Worm (Caenorhabditis elegans) whole organism, late embryonic: Measurements from ENCODE around the gene D2096.11.

Experiments
- ama-1 ChIP-seq: fragments of 150-350 bp; optimal IDR thresholded peaks from 2 replicates; lab custom pipeline; 2014
- pha-4 ChIP-seq: fragments of 150-350 bp; optimal IDR thresholded peaks from 2 replicates; lab custom pipeline; 2018; ENCODE audit warnings: missing biosample characterization, missing genetic modification reagents, missing genetic modification characterization
- tbx-7 ChIP-seq: sonication (generic microtip); optimal IDR thresholded peaks from 2 replicates; lab custom pipeline; 2016; ENCODE audit warnings: missing genotype, missing genetic modification characterization, missing compliant biosample characterization

ce11 chrIV:8367887-8368286 is 26.1 kb downstream of the D2096.11 start:
- TF ChIP-seq ama-1 (lab: Kevin White, UChicago) (no peak), tbx-7 (tag; lab: Kevin White, UChicago) (no peak), pha-4 (tag; lab: Kevin White, UChicago) (no peak)
